Worm (Caenorhabditis elegans) whole organism, L4 larva: ENCODE data around the gene nspd-4.

Source experiments
- F26F4.8 ChIP-seq: fragments of 200-800 bp; sonication (Bioruptor generic); conservative IDR thresholded peaks from 2 replicates; pipeline ENCODE4 v1.3.6; 2022; ENCODE audit warnings: missing genetic modification characterization, missing compliant biosample characterization
- F49E8.2 ChIP-seq: sonication (generic microtip); optimal IDR thresholded peaks from 2 replicates; lab custom pipeline; 2016; ENCODE audit warnings: missing compliant biosample characterization, mild to moderate bottlenecking, missing genetic modification characterization, borderline replicate concordance
- R02D3.7 ChIP-seq: fragments of 150-350 bp; sonication (generic microtip); optimal IDR thresholded peaks from 3 replicates; lab custom pipeline; 2014; ENCODE audit warnings: missing biosample characterization, missing genetic modification characterization
- T26A8.4 ChIP-seq: fragments of 200-800 bp; sonication (Bioruptor generic); IDR thresholded peaks from 2 replicates; pipeline ENCODE4 v1.3.6; 2022; ENCODE audit warnings: missing genetic modification characterization, missing compliant biosample characterization
- Y105C5A.15 ChIP-seq: fragments of 200-800 bp; sonication (Bioruptor generic); IDR thresholded peaks from 2 replicates; pipeline ENCODE4 v1.3.6; 2022; ENCODE audit warnings: missing genetic modification characterization, missing compliant biosample characterization
- Y48G9A.11 ChIP-seq: fragments of 200-800 bp; sonication (Bioruptor generic); IDR thresholded peaks from 2 replicates; pipeline ENCODE4 v1.3.6; 2022; ENCODE audit warnings: missing genetic modification reagents, missing genetic modification characterization, missing compliant biosample characterization
- aha-1 ChIP-seq: fragments of 150-350 bp; peaks from one replicate; lab custom pipeline; 2014; ENCODE audit warnings: missing biosample characterization, missing genetic modification characterization
- aly-2 ChIP-seq: sonication (generic microtip); optimal IDR thresholded peaks from 2 replicates; lab custom pipeline; 2018; ENCODE audit warnings: missing biosample characterization, missing genetic modification characterization
- attf-4 ChIP-seq: sonication (generic microtip); optimal IDR thresholded peaks from 3 replicates; lab custom pipeline; 2017; ENCODE audit warnings: missing biosample characterization, missing genetic modification characterization
- ceh-20 ChIP-seq: fragments of 200-800 bp; sonication (Bioruptor generic); IDR thresholded peaks from 2 replicates; pipeline ENCODE4 v1.3.6; 2022; ENCODE audit warnings: missing genetic modification reagents, missing genetic modification characterization, missing compliant biosample characterization
- ceh-44 ChIP-seq: fragments of 200-800 bp; sonication (Bioruptor generic); IDR thresholded peaks from 2 replicates; pipeline ENCODE4 v1.3.6; 2022; ENCODE audit warnings: missing genetic modification reagents, missing genetic modification characterization, missing compliant biosample characterization
- ceh-82 ChIP-seq: sonication (generic microtip); optimal IDR thresholded peaks from 2 replicates; lab custom pipeline; 2017; ENCODE audit warnings: missing biosample characterization, missing genetic modification characterization
- ctbp-1 ChIP-seq: fragments of 200-800 bp; sonication (Bioruptor generic); IDR thresholded peaks from 2 replicates; pipeline ENCODE4 v1.3.6; 2022; ENCODE audit warnings: missing genetic modification reagents, missing genetic modification characterization, missing compliant biosample characterization
- duxl-1 ChIP-seq: sonication (generic microtip); optimal IDR thresholded peaks from 2 replicates; lab custom pipeline; 2016; ENCODE audit warnings: mild to moderate bottlenecking, missing genetic modification characterization, moderate library complexity, missing compliant biosample characterization; ENCODE audit not compliant: poor library complexity
- dve-1 ChIP-seq: sonication (generic microtip); optimal IDR thresholded peaks from 2 replicates; lab custom pipeline; 2017; ENCODE audit warnings: antibody characterized with exemption, mild to moderate bottlenecking, missing genetic modification characterization, missing compliant biosample characterization; ENCODE audit not compliant: insufficient read depth
- egl-43 ChIP-seq: fragments of 200-800 bp; sonication (Bioruptor generic); IDR thresholded peaks from 2 replicates; pipeline ENCODE4 v1.3.6; 2022; ENCODE audit warnings: missing genetic modification reagents, missing genetic modification characterization, missing compliant biosample characterization
- hif-1 ChIP-seq, 2 experiments: sonication (generic microtip); optimal IDR thresholded peaks; 2 replicates each; lab custom pipeline; 2016 to 2017; ENCODE audit warnings: missing compliant biosample characterization in 2 of 2, missing genetic modification characterization in 2 of 2, missing genetic modification reagents in 2 of 2, missing genotype in 2 of 2, mild to moderate bottlenecking in 1 of 2
- hlh-11 ChIP-seq: fragments of 200-800 bp; sonication (Bioruptor generic); optimal IDR thresholded peaks from 2 replicates; lab custom pipeline; 2018; ENCODE audit warnings: mild to moderate bottlenecking, missing genetic modification characterization, missing compliant biosample characterization
- lim-7 ChIP-seq: fragments of 200-800 bp; sonication (Bioruptor generic); IDR thresholded peaks from 2 replicates; pipeline ENCODE4 v1.3.6; 2022; ENCODE audit warnings: missing genetic modification characterization, missing compliant biosample characterization
- lin-1 ChIP-seq: fragments of 200-800 bp; sonication (Bioruptor generic); IDR thresholded peaks from 2 replicates; pipeline ENCODE4 v1.3.6; 2022; ENCODE audit warnings: missing genetic modification reagents, missing genetic modification characterization, missing compliant biosample characterization
- madf-5 ChIP-seq, 2 experiments: fragments of 200-800 bp; sonication (Bioruptor generic); IDR thresholded peaks; 2 replicates each; pipeline ENCODE4 v1.3.6; 2022; ENCODE audit warnings: missing compliant biosample characterization in 2 of 2, missing genetic modification characterization in 2 of 2
- madf-9 ChIP-seq: fragments of 200-800 bp; sonication (Bioruptor generic); conservative IDR thresholded peaks from 2 replicates; pipeline ENCODE4 v1.3.6; 2022; ENCODE audit warnings: missing genetic modification reagents, missing genetic modification characterization, missing compliant biosample characterization
- mep-1 ChIP-seq: fragments of 150-350 bp; sonication (generic microtip); optimal IDR thresholded peaks from 3 replicates; lab custom pipeline; 2014; ENCODE audit warnings: missing biosample characterization, missing genetic modification characterization
- nhr-10 ChIP-seq: fragments of 150-350 bp; optimal IDR thresholded peaks from 2 replicates; lab custom pipeline; 2014; ENCODE audit warnings: missing biosample characterization, missing genetic modification characterization
- nhr-77 ChIP-seq: fragments of 150-350 bp; optimal IDR thresholded peaks from 2 replicates; lab custom pipeline; 2014; ENCODE audit warnings: missing biosample characterization, missing genetic modification characterization
- set-16 ChIP-seq: fragments of 200-800 bp; sonication (Bioruptor generic); IDR thresholded peaks from 2 replicates; pipeline ENCODE4 v1.3.6; 2022; ENCODE audit warnings: missing genetic modification reagents, missing genetic modification characterization, missing compliant biosample characterization
- snpc-1.2 ChIP-seq: fragments of 200-800 bp; sonication (Bioruptor generic); IDR thresholded peaks from 2 replicates; pipeline ENCODE4 v1.3.6; 2022; ENCODE audit warnings: missing genetic modification reagents, missing genetic modification characterization, missing compliant biosample characterization
- zag-1 ChIP-seq: fragments of 150-350 bp; optimal IDR thresholded peaks from 2 replicates; lab custom pipeline; 2014; ENCODE audit warnings: missing biosample characterization, missing genetic modification characterization
- zfp-2 ChIP-seq: sonication (generic microtip); optimal IDR thresholded peaks from 2 replicates; lab custom pipeline; 2016; ENCODE audit warnings: mild to moderate bottlenecking, missing genetic modification characterization, missing compliant biosample characterization
- ztf-7 ChIP-seq: fragments of 150-350 bp; optimal IDR thresholded peaks from 2 replicates; lab custom pipeline; 2014; ENCODE audit warnings: missing biosample characterization, missing genetic modification characterization

Gene nspd-4

DNA sequence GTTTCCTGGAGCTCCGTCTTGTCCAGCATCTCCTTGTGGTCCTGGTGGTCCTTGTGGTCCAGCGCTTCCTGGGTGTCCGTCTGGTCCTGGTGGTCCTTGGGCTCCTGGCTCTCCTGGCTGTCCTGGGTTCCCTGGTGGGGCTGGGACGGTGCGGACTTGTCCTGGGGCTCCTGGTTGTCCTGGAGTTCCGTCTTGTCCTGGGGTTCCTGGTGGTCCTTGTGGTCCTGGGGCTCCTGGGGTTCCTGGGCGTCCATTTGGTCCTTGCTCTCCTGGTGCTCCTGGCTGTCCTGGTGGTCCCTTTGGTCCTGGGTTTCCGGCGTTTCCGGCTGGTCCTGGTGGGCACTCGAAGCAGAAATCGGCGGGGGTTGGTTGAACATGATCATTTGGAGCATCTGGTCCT is 24.4 kb downstream of the nspd-4 start:
- TF ChIP-seq set-16 (GFP tag; lab: Robert Waterston, UW) (peak; percentile 97), snpc-1.2 (GFP tag; lab: Robert Waterston, UW) (0 out of 2 replicates have a peak, but pooled peaks have one; percentile 23)

DNA sequence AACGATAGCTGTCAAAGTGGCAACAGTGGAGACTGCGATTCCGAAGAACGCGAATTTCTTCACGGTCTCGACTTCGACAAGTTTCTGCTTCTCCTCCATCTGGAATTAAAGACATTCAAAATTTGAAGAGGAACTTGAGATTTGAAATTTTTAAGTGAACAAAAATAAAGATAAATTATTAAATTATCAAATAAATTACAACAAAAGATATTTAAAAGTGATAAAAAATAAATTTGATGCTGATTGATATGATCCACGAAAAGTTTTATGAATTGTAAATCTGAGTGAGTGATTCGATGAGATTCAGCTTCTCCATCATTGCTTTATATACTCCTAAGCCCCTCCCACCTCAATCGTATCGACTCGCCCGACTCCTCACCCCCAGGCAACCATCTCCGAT is 25.1 kb downstream of the nspd-4 start, which contains the start of gene col-17:
col-17 (minus strand) TSS at position 101 of the 400 bp plus-strand sequence.
- no peak for TF ChIP-seq Y105C5A.15
- no peak for TF ChIP-seq mep-1 (tag; lab: Kevin White, UChicago)
- no peak for TF ChIP-seq R02D3.7 (tag; lab: Kevin White, UChicago)
- TF ChIP-seq attf-4 (tag; lab: Kevin White, UChicago), result no peak
- TF ChIP-seq F49E8.2, result no peak
- TF ChIP-seq aly-2, result no peak

DNA sequence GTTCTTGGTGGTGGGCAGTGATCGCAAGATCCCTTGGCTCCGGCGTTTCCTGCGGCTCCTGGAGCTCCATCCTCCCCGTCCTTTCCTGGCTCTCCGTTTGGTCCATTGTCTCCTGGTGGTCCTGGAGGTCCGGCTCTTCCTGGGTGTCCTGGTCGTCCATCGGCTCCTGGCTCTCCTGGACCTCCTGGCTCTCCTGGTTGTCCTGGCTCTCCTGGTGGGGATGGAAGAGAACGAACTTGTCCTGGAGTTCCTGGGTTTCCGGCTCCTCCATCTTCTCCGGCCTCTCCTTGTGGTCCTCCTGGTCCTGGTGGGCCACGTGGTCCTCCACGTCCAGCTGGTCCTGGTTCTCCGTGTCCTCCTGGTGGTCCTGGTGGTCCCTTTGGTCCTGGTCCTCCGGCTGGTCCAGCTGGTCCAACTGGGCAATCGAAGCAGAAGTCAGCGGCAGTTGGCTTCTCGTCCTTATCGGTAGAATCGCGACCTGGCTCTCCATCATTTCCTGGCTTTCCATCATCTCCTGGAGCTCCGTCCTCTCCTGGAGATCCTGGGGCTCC is 27.5 kb downstream of the nspd-4 start:
- 0 out of 2 replicates have a peak, but pooled peaks have one; percentile 29 for TF ChIP-seq ctbp-1 (GFP tag; lab: Robert Waterston, UW)
- TF ChIP-seq madf-9 (GFP tag; lab: Robert Waterston, UW), result peak; percentile 2; the same call in 1 of the 2 replicates
- TF ChIP-seq aly-2, result no peak
- peak; percentile 7 for TF ChIP-seq aha-1
- 0 out of 2 replicates have a peak, but pooled peaks have one; percentile 33 for TF ChIP-seq egl-43 (GFP tag; lab: Robert Waterston, UW)
- peak; percentile 98 for TF ChIP-seq set-16 (GFP tag; lab: Robert Waterston, UW)
- TF ChIP-seq, all 104 proteins: peak for 5

DNA sequence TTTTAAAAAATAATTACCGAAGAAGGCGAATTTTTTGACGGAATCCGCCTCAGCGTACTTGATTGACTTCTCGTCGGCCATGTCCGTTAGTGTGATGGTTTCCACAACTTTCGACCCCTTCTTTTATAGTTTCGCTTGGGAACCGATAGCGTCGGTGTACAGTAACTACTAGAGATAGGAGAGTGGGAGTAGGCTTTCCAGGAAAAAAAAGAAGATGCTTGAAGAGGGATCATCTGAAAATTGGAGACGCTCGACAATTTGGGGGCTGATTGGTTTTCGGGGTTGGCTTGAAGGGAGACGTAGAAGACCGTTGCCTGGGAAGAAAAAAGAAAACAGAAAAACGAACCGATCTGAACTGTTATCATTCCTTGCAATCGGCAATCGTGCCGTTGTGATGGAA is 28.3 kb downstream of the nspd-4 start, which contains the start of gene col-20:
col-20 (minus strand) TSS at position 101 of the 400 bp plus-strand sequence.
- TF ChIP-seq hlh-11 (no peak), dve-1 (tag; lab: Kevin White, UChicago) (no peak), zfp-2 (no peak), set-16 (GFP tag; lab: Robert Waterston, UW) (no peak), mep-1 (tag; lab: Kevin White, UChicago) (no peak), F49E8.2 (no peak), madf-9 (GFP tag; lab: Robert Waterston, UW) (no peak), nhr-10 (tag; lab: Kevin White, UChicago) (no peak), lin-1 (GFP tag; lab: Robert Waterston, UW) (no peak), duxl-1 (no peak), R02D3.7 (tag; lab: Kevin White, UChicago) (no peak), ztf-7 (tag; lab: Kevin White, UChicago) (no peak), nhr-77 (no peak), ceh-44 (GFP tag; lab: Robert Waterston, UW) (no peak)

DNA sequence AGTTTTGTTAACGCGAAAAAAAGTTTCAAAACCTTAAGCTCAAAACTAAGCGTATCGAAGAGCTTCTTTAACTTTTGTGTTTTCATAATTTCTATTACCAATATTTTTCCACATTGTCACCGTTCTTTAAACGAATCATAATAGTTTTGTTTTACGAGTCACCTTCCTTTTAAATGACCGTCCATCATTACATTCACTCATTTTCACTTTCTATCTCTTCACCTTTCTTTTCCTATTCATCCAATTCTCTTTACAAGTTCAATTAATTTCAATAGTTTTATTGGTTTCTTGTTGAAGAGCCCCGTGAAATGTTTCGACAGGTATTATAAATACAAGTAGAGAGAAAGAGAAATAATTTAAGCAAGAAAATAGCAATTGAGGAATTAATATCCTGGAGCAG is 29.4 kb downstream of the nspd-4 start:
- TF ChIP-seq hif-1 (tag; optimal IDR thresholded peaks at IDR 0.05; lab: Kevin White, UChicago) (no peak), set-16 (GFP tag; lab: Robert Waterston, UW) (no peak), lim-7 (GFP tag; lab: Robert Waterston, UW) (no peak), ceh-82 (tag; lab: Kevin White, UChicago) (peak; percentile 20), zag-1 (tag; lab: Kevin White, UChicago) (no peak), aha-1 (no peak), ceh-20 (GFP tag; lab: Robert Waterston, UW) (no peak)

DNA sequence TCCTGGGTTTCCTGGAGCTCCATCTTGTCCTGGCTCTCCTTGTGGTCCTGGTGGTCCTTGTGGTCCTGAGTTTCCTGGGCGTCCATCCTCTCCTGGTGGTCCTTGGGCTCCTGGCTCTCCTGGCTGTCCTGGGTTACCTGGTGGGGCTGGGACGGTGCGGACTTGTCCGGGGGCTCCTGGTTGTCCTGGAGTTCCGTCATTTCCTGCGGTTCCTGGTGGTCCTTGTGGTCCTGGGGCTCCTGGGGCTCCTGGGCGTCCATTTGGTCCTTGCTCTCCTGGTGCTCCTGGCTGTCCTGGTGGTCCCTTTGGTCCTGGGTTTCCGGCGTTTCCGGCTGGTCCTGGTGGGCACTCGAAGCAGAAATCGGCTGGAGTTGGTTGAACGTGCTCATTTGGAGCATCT is 30.0 kb downstream of the nspd-4 start:
- TF ChIP-seq madf-5 (GFP tag; IDR thresholded peaks at IDR 0.05; lab: Robert Waterston, UW), result 0 out of 4 replicates have a peak, but pooled peaks of 1 of the 2 experiments have one; percentile 49
- TF ChIP-seq T26A8.4, result 0 out of 2 replicates have a peak, but pooled peaks have one; percentile 17
- TF ChIP-seq Y48G9A.11 (GFP tag; lab: Robert Waterston, UW), result 0 out of 2 replicates have a peak, but pooled peaks have one; percentile 13
- 0 out of 2 replicates have a peak, but pooled peaks have one; percentile 24 for TF ChIP-seq F26F4.8 (GFP tag; lab: Robert Waterston, UW)
- TF ChIP-seq set-16 (GFP tag; lab: Robert Waterston, UW), result peak; percentile 98
